Fruit fly (Drosophila melanogaster): ENCODE data around the gene mrn.

mrn gene

DNA sequence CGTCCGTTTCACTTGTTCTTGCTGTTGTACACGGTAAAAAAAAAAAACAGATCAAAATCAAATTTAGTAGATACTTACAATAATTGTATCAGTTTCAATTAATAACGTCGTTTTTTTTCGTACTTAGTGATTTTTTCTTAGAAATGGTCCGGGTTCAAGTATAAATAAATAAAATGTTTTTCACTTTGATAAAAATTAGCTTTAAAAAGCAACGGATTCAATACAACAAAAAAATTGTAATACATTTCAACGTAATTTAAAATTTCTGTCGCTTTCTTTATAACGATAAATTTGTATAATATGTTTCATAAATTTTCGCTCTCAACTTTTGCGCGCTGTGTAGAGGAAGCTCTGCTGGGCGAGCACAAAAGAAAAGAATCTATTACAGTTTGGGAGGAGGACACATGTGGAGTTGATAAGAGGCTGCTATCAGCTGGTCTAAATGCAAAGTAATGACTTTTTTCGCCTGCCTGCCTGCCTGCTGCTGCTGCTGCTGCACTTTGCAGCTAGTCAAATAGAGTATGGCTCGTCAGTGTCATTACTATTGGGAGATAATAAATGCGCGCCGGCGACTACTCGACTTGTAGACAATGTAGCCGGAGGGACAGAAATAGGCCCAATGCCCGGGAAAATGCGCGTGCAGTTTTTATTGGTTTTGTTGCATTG is 42.3 kb downstream of the mrn start (continued):
- TF ChIP-seq HLH4C (GFP tag; IDR thresholded peaks at IDR 0.05; ENCODE audit: partially characterized antibody), result no peak
- 0 out of 2 replicates have a peak, but pooled peaks have one; percentile 10 for TF ChIP-seq Rx (GFP tag; IDR thresholded peaks at IDR 0.05)
- no peak for TF ChIP-seq CG14667 (GFP tag; IDR thresholded peaks at IDR 0.05)
- TF ChIP-seq Eip74EF (GFP tag; optimal IDR thresholded peaks at IDR 0.05), result peak in 1 of 2 experiments; percentile 78
- peak; percentile 42 for TF ChIP-seq Med (GFP tag)
- TF ChIP-seq danr (GFP tag; IDR thresholded peaks at IDR 0.05), result no peak
- TF ChIP-seq sqz (GFP tag; optimal IDR thresholded peaks at IDR 0.05), result peak; percentile 32
- peak; percentile 5 for TF ChIP-seq CG17568 (GFP tag; optimal IDR thresholded peaks at IDR 0.05)
- no peak for TF ChIP-seq HmgZ (tag; optimal IDR thresholded peaks at IDR 0.05)
- TF ChIP-seq tgo (GFP tag; IDR thresholded peaks at IDR 0.05), result peak; percentile 61
- peak; percentile 63 for TF ChIP-seq trh (GFP tag; optimal IDR thresholded peaks at IDR 0.05)
- TF ChIP-seq CG11085 (GFP tag; IDR thresholded peaks at IDR 0.05), result no peak
- TF ChIP-seq CG30403 (GFP tag; optimal IDR thresholded peaks at IDR 0.05), result peak; percentile 81
- peak; percentile 10 for TF ChIP-seq HLH54F (GFP tag; optimal IDR thresholded peaks at IDR 0.05)
- no peak for TF ChIP-seq hkb (optimal IDR thresholded peaks at IDR 0.05)
- 0 out of 2 replicates have a peak, but pooled peaks have one; percentile 54 for TF ChIP-seq hkb (GFP tag; IDR thresholded peaks at IDR 0.05)
- peak; percentile 60 for TF ChIP-seq CG6254 (GFP tag; optimal IDR thresholded peaks at IDR 0.05)
- TF ChIP-seq so (GFP tag; IDR thresholded peaks at IDR 0.05), result no peak
- TF ChIP-seq fd64A (GFP tag; optimal IDR thresholded peaks at IDR 0.05), result no peak
- peak; percentile 87 for TF ChIP-seq CG2678 (tag; optimal IDR thresholded peaks at IDR 0.05)
- TF ChIP-seq fu2 (GFP tag; optimal IDR thresholded peaks at IDR 0.05), result peak; percentile 16
- TF ChIP-seq Ssrp (tag; optimal IDR thresholded peaks at IDR 0.05), result peak; percentile 76
- no peak for TF ChIP-seq bowl (GFP tag; IDR thresholded peaks at IDR 0.05)
- no peak for TF ChIP-seq sna (GFP tag; IDR thresholded peaks at IDR 0.05; ENCODE audit: partially characterized antibody)
- TF ChIP-seq lab (GFP tag; optimal IDR thresholded peaks at IDR 0.05), result peak; percentile 68
- peak; percentile 3 for TF ChIP-seq run (tag; optimal IDR thresholded peaks at IDR 0.05)
- TF ChIP-seq nerfin-2 (GFP tag; IDR thresholded peaks at IDR 0.05; ENCODE audit: partially characterized antibody), result no peak
- peak; percentile 81 for TF ChIP-seq CG12391 (tag; optimal IDR thresholded peaks at IDR 0.05)
- no peak for TF ChIP-seq crol (GFP tag; IDR thresholded peaks at IDR 0.05)
- no peak for TF ChIP-seq sim (GFP tag; IDR thresholded peaks at IDR 0.05)
- TF ChIP-seq CG9727 (GFP tag; optimal IDR thresholded peaks at IDR 0.05), result peak; percentile 89
- no peak for TF ChIP-seq Lim3 (GFP tag; IDR thresholded peaks at IDR 0.05)
- no peak for TF ChIP-seq CG6175 (GFP tag; IDR thresholded peaks at IDR 0.05)
- TF ChIP-seq CG16779 (GFP tag; IDR thresholded peaks at IDR 0.05), result no peak
- peak; percentile 82 for TF ChIP-seq dmrt99B (tag; optimal IDR thresholded peaks at IDR 0.05)
- TF ChIP-seq CG10654 (GFP tag; optimal IDR thresholded peaks at IDR 0.05), result peak; percentile 33
- TF ChIP-seq pum (GFP tag; optimal IDR thresholded peaks at IDR 0.05), result peak; percentile 46
- no peak for TF ChIP-seq CG17802 (tag; optimal IDR thresholded peaks at IDR 0.05)
- TF ChIP-seq CG8281 (tag; optimal IDR thresholded peaks at IDR 0.05), result peak; percentile 49
- TF ChIP-seq NFAT (GFP tag; IDR thresholded peaks at IDR 0.05), result no peak
- peak; percentile 66 for TF ChIP-seq CG18619 (GFP tag; optimal IDR thresholded peaks at IDR 0.05)
- TF ChIP-seq ara (GFP tag; IDR thresholded peaks at IDR 0.05), result peak; percentile 42; the same call in 1 of the 2 replicates
- no peak for TF ChIP-seq fru (optimal IDR thresholded peaks at IDR 0.05)
- no peak for TF ChIP-seq ro (GFP tag; IDR thresholded peaks at IDR 0.05)
- TF ChIP-seq ind (GFP tag; optimal IDR thresholded peaks at IDR 0.05), result peak; percentile 64
- peak; percentile 76 for TF ChIP-seq CG10209 (GFP tag; optimal IDR thresholded peaks at IDR 0.05)
- peak; percentile 35 for TF ChIP-seq vvl (GFP tag; IDR thresholded peaks at IDR 0.05)
- TF ChIP-seq grau (tag; optimal IDR thresholded peaks at IDR 0.05), result peak; percentile 78
- peak; percentile 70 for TF ChIP-seq CG14710 (tag; optimal IDR thresholded peaks at IDR 0.05)
- TF ChIP-seq inv (GFP tag; IDR thresholded peaks at IDR 0.05; ENCODE audit: partially characterized antibody), result no peak

All from whole organism, embryonic.